Worm (Caenorhabditis elegans): ENCODE data around the gene ZK355.8.
A peak's percentile ranks its signal among the peaks of the same experiment; 100 is the strongest.

DNA sequence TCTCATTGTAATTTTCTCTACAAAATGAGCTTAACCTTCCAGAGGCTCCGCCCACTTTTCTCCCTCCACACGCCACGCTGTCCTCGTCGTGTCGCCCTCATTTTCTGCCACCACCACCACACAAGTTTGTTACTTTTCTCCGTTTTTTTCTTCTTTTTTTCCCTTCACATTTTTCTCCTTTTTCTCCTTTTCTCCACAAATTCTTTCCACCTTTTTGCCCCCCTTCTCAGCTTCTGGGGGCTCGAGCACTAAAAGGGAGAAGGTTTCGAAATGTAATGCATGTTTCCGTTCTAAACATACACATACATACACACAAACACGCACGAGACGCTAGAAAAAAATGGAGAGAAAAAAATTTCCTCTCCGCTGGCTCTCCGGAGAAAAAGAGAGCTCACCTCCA is 49.0 kb downstream of the ZK355.8 start, which contains the start of gene nhr-88:
- TF ChIP-seq snpc-4 (tag; optimal IDR thresholded peaks at IDR 0.05) (no peak), nhr-6 (tag; optimal IDR thresholded peaks at IDR 0.05) (no peak), R02D3.7 (tag; optimal IDR thresholded peaks at IDR 0.05) (no peak), egl-27 (tag; optimal IDR thresholded peaks at IDR 0.05) (peak; percentile 11), lin-13 (GFP tag; optimal IDR thresholded peaks at IDR 0.05) (no peak), nhr-25 (tag; optimal IDR thresholded peaks at IDR 0.05) (no peak), mbf-1 (tag; optimal IDR thresholded peaks at IDR 0.05) (no peak), ama-1 (optimal IDR thresholded peaks at IDR 0.05) (peak; percentile 72), ceh-82 (tag; optimal IDR thresholded peaks at IDR 0.05) (no peak), F13H6.1 (tag; optimal IDR thresholded peaks at IDR 0.05) (peak; percentile 11), blmp-1 (tag; optimal IDR thresholded peaks at IDR 0.05; ENCODE audit: insufficient read depth) (no peak), ztf-11 (tag; optimal IDR thresholded peaks at IDR 0.05) (no peak)
